Worm (Caenorhabditis elegans): Measurements from ENCODE around the gene srg-4.

ce11 chrIII:6230870-6231269 lies 31.0 kb downstream of the srg-4 start, which contains the start of gene esyt-2:
- no peak for TF ChIP-seq cog-1 (tag; optimal IDR thresholded peaks at IDR 0.05)
- TF ChIP-seq flt-1 (GFP tag; IDR thresholded peaks at IDR 0.05), result no peak
- TF ChIP-seq ref-1 (GFP tag; conservative IDR thresholded peaks at IDR 0.05), result no peak

Data from whole organism, midembryonic.